Worm (Caenorhabditis elegans) whole organism, L4 larva: ENCODE measurements around the gene srw-56.

Source experiments
- F10B5.3 ChIP-seq: sonication (generic microtip); optimal IDR thresholded peaks from 2 replicates; lab custom pipeline; 2016; ENCODE audit warnings: mild to moderate bottlenecking, missing genetic modification characterization, missing compliant biosample characterization
- F44E2.7 ChIP-seq: fragments of 200-800 bp; sonication (Bioruptor generic); IDR thresholded peaks from 2 replicates; pipeline ENCODE4 v2.1.2; 2022; ENCODE audit warnings: missing genetic modification characterization, missing compliant biosample characterization
- duxl-1 ChIP-seq: sonication (generic microtip); optimal IDR thresholded peaks from 2 replicates; lab custom pipeline; 2016; ENCODE audit warnings: mild to moderate bottlenecking, missing genetic modification characterization, moderate library complexity, missing compliant biosample characterization; ENCODE audit not compliant: poor library complexity
- nhr-11 ChIP-seq: fragments of 150-350 bp; optimal IDR thresholded peaks from 2 replicates; lab custom pipeline; 2014; ENCODE audit warnings: missing biosample characterization, missing genetic modification characterization
- nhr-76 ChIP-seq: fragments of 150-350 bp; optimal IDR thresholded peaks from 2 replicates; lab custom pipeline; 2014; ENCODE audit warnings: missing biosample characterization, missing genetic modification characterization
- rbr-2 ChIP-seq: sonication (generic microtip); optimal IDR thresholded peaks from 2 replicates; lab custom pipeline; 2016; ENCODE audit warnings: missing genotype, missing genetic modification characterization, missing compliant biosample characterization
- skn-1 ChIP-seq: fragments of 150-350 bp; optimal IDR thresholded peaks from 2 replicates; lab custom pipeline; 2014; ENCODE audit warnings: missing biosample characterization, missing genetic modification characterization

DNA sequence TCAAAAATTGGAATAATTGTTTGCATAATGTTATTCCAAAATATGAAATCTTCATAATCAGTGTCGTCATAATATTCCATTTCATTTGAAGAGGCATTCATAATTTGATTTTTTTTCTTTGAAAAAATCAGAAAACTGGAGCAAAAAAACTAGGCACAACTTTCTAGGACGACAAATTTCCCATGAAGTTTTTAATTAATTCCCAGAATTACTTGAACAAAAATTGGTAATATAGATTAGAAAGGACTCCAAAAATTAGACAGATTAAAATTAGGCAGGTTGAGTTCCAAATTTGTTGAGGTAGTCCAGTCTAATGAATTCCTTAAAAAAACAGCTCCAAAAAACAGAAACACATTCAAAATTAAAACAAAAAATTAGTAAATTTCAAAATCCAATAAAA is 2.3 kb upstream of the srw-56 start, which contains the start of gene srw-57:
- TF ChIP-seq rbr-2 (tag; lab: Kevin White, UChicago) = no peak
- no peak for TF ChIP-seq nhr-11 (tag; lab: Kevin White, UChicago)
- no peak for TF ChIP-seq F44E2.7
- TF ChIP-seq nhr-76 (tag; lab: Kevin White, UChicago) = no peak
- TF ChIP-seq skn-1 = no peak
- no peak for TF ChIP-seq F10B5.3 (tag; lab: Kevin White, UChicago)
- TF ChIP-seq duxl-1 (tag; lab: Kevin White, UChicago) = no peak
